Fruit fly (Drosophila melanogaster) whole organism, pupa: ENCODE measurements around the gene RpL40.

ENCODE experiments used
- CG13204 ChIP-seq: fragments of 200-800 bp; sonication (Bioruptor generic); optimal IDR thresholded peaks from 2 replicates; lab custom pipeline; 2018; ENCODE audit warnings: missing biosample characterization, mild to moderate bottlenecking, missing genetic modification characterization, moderate library complexity
- rn ChIP-seq: fragments of 200-800 bp; sonication (Bioruptor generic); IDR thresholded peaks from 2 replicates; pipeline ENCODE4 v1.3.6; 2022; ENCODE audit warnings: missing biosample characterization, missing genetic modification characterization

DNA sequence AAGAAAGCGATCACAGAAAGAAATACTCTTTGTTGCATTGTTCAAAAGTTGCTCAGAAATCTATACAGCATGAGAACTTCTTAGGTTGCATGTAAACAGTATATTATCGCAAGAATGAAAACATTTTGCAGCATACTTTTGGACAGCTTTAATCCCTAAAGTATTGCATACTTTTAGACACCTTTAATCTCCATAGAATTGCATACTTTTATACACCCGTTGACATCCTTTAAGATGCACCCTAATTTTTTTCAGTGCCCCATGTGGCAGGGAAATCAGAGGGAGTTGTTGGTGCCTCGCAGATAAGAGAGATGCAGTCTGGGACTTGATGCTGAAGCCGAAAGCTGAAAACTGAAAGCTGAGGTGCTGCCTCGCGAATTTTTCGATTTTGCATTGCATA is 48.1 kb upstream of the RpL40 start:
- TF ChIP-seq CG13204 (GFP tag; lab: Kevin White, UChicago) (no peak), rn (GFP tag; lab: Robert Waterston, UW) (no peak)
